Worm (Caenorhabditis elegans): ENCODE results near the gene mpc-1.

mpc-1 gene

ce11 chrIII:4449893-4450579 is 36.8 kb downstream of the mpc-1 start, which contains the start of gene ceh-43 (continued):
- TF ChIP-seq F37B4.10 (GFP tag; IDR thresholded peaks at IDR 0.05) (no peak), lin-40 (tag; optimal IDR thresholded peaks at IDR 0.05) (no peak), B0035.1 (tag; optimal IDR thresholded peaks at IDR 0.05) (no peak), nhr-80 (tag; optimal IDR thresholded peaks at IDR 0.05) (no peak), Y53G8AR.9 (GFP tag; conservative IDR thresholded peaks at IDR 0.05) (no peak), ZK185.1 (tag; optimal IDR thresholded peaks at IDR 0.05; ENCODE audit: poor library complexity, severe bottlenecking) (peak; percentile 20), F57C9.4 (tag; optimal IDR thresholded peaks at IDR 0.05) (no peak), ztf-22 (GFP tag; optimal IDR thresholded peaks at IDR 0.05) (no peak), ceh-79 (tag; optimal IDR thresholded peaks at IDR 0.05) (no peak), F39B2.1 (GFP tag; IDR thresholded peaks at IDR 0.05) (no peak)

ce11 chrIII:4450773-4451423 is 37.6 kb downstream of the mpc-1 start:
- TF ChIP-seq hlh-12 (tag; optimal IDR thresholded peaks at IDR 0.05) = no peak
- TF ChIP-seq mel-28 (tag; optimal IDR thresholded peaks at IDR 0.05; ENCODE audit: borderline replicate concordance) = no peak
- TF ChIP-seq let-526 (GFP tag; IDR thresholded peaks at IDR 0.05) = no peak
- no peak for TF ChIP-seq aptf-3 (GFP tag; IDR thresholded peaks at IDR 0.05)
- TF ChIP-seq nfyb-1 (GFP tag; IDR thresholded peaks at IDR 0.05) = no peak
- TF ChIP-seq aptf-2 (GFP tag; conservative IDR thresholded peaks at IDR 0.05) = no peak
- no peak for TF ChIP-seq ztf-28 (GFP tag; IDR thresholded peaks at IDR 0.05)
- no peak for TF ChIP-seq egl-44 (GFP tag; IDR thresholded peaks at IDR 0.05)
- TF ChIP-seq F57C9.4 (tag; optimal IDR thresholded peaks at IDR 0.05) = no peak
- TF ChIP-seq T07F8.4 (tag; optimal IDR thresholded peaks at IDR 0.05) = no peak
- TF ChIP-seq ztf-18 (tag; optimal IDR thresholded peaks at IDR 0.05) = no peak
- TF ChIP-seq B0019.2 (GFP tag; conservative IDR thresholded peaks at IDR 0.05) = no peak
- no peak for TF ChIP-seq ztf-26 (tag; optimal IDR thresholded peaks at IDR 0.05)
- no peak for TF ChIP-seq snpc-1.1 (tag; optimal IDR thresholded peaks at IDR 0.05; ENCODE audit: insufficient read depth)
- TF ChIP-seq Y67H2A.10 (GFP tag; conservative IDR thresholded peaks at IDR 0.05) = no peak
- no peak for TF ChIP-seq sptf-2 (GFP tag; optimal IDR thresholded peaks at IDR 0.05)
- TF ChIP-seq snpc-4 (GFP tag; optimal IDR thresholded peaks at IDR 0.05) = no peak
- no peak for TF ChIP-seq snpc-4 (tag; optimal IDR thresholded peaks at IDR 0.05)
- TF ChIP-seq lir-1 (GFP tag; conservative IDR thresholded peaks at IDR 0.05) = no peak
- TF ChIP-seq die-1 (tag; optimal IDR thresholded peaks at IDR 0.05) = no peak
- TF ChIP-seq ceh-27 (GFP tag; optimal IDR thresholded peaks at IDR 0.05) = no peak

DNA sequence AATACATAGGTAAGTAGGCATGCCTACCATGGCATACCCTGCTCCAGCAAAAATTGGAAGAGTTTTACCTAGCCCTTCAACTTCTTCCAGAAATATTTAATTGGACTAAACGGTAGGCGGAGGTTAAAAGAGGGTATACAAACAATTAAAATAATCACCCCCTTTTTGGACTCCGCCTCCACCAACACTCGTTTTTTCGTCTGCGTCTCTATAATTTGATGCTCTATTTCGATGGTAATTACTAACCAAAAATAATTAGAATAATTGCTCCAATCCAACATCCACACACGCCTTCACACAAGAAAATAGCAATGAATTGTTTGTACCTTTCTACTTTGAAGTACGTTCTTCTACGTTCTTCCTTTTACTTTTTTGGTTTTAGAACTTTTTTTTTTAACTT is 39.5 kb downstream of the mpc-1 start:
- TF ChIP-seq madf-10 (tag; optimal IDR thresholded peaks at IDR 0.05) = no peak
- TF ChIP-seq B0019.2 (GFP tag; conservative IDR thresholded peaks at IDR 0.05) = no peak
- no peak for TF ChIP-seq B0035.1 (tag; optimal IDR thresholded peaks at IDR 0.05)
- TF ChIP-seq ama-1 (optimal IDR thresholded peaks at IDR 0.05) = no peak
- no peak for TF ChIP-seq ama-1 (GFP tag; optimal IDR thresholded peaks at IDR 0.05)
- no peak for TF ChIP-seq ztf-18 (tag; optimal IDR thresholded peaks at IDR 0.05)
- TF ChIP-seq bed-1 (GFP tag; IDR thresholded peaks at IDR 0.05) = no peak
- no peak for TF ChIP-seq sptf-2 (GFP tag; optimal IDR thresholded peaks at IDR 0.05)
- TF ChIP-seq T07F8.4 (tag; optimal IDR thresholded peaks at IDR 0.05) = no peak
- no peak for TF ChIP-seq dpl-1 (GFP tag; optimal IDR thresholded peaks at IDR 0.05)
- no peak for TF ChIP-seq Y53F4B.3 (GFP tag; IDR thresholded peaks at IDR 0.05)
- no peak for TF ChIP-seq T26A5.8 (tag; optimal IDR thresholded peaks at IDR 0.05)
- TF ChIP-seq aptf-2 (GFP tag; conservative IDR thresholded peaks at IDR 0.05) = no peak
- no peak for TF ChIP-seq let-607 (tag; optimal IDR thresholded peaks at IDR 0.05)

All from whole organism, young adult.